Worm (Caenorhabditis elegans): ENCODE data around the gene ceh-24.

ceh-24 gene

ce11 chrV:13812931-13813330 lies at the start of gene ceh-24:
Gene ceh-24, plus strand, starts transcription at chrV:13813231.
- TF ChIP-seq peb-1 (tag; optimal IDR thresholded peaks at IDR 0.05) (no peak), lin-39 (tag; optimal IDR thresholded peaks at IDR 0.05) (no peak), unc-39 (tag; optimal IDR thresholded peaks at IDR 0.05) (no peak), ama-1 (optimal IDR thresholded peaks at IDR 0.05) (no peak), lin-11 (tag; optimal IDR thresholded peaks at IDR 0.05) (no peak), zag-1 (tag; optimal IDR thresholded peaks at IDR 0.05) (no peak), mbf-1 (tag; optimal IDR thresholded peaks at IDR 0.05) (no peak), lin-13 (GFP tag; optimal IDR thresholded peaks at IDR 0.05) (no peak), mab-5 (tag; optimal IDR thresholded peaks at IDR 0.05) (no peak), sem-4 (tag; optimal IDR thresholded peaks at IDR 0.05) (no peak), ZK546.5 (tag; optimal IDR thresholded peaks at IDR 0.05) (no peak), ceh-16 (tag; optimal IDR thresholded peaks at IDR 0.05) (no peak), nhr-25 (tag; optimal IDR thresholded peaks at IDR 0.05) (no peak), lsy-2 (tag; optimal IDR thresholded peaks at IDR 0.05) (no peak), aly-2 (tag; optimal IDR thresholded peaks at IDR 0.05) (no peak), nhr-11 (tag; optimal IDR thresholded peaks at IDR 0.05) (no peak), nhr-6 (tag; optimal IDR thresholded peaks at IDR 0.05) (no peak), blmp-1 (tag; optimal IDR thresholded peaks at IDR 0.05; ENCODE audit: insufficient read depth) (no peak), C34F6.9 (tag; optimal IDR thresholded peaks at IDR 0.05) (no peak)

ce11 chrV:13763723-13764122 lies 49.3 kb upstream of the ceh-24 start:
- no peak for TF ChIP-seq C34F6.9 (tag; optimal IDR thresholded peaks at IDR 0.05)
- peak in 1 of 2 experiments; percentile 11 for TF ChIP-seq lsy-2 (tag; optimal IDR thresholded peaks at IDR 0.05)
- TF ChIP-seq ceh-16 (tag; optimal IDR thresholded peaks at IDR 0.05): no peak
- no peak for TF ChIP-seq mbf-1 (tag; optimal IDR thresholded peaks at IDR 0.05)
- no peak for TF ChIP-seq dmd-4 (tag; optimal IDR thresholded peaks at IDR 0.05)
- TF ChIP-seq ztf-1 (GFP tag; conservative IDR thresholded peaks at IDR 0.05): no peak
- TF ChIP-seq blmp-1 (tag; optimal IDR thresholded peaks at IDR 0.05; ENCODE audit: insufficient read depth): no peak
- no peak for TF ChIP-seq nhr-6 (tag; optimal IDR thresholded peaks at IDR 0.05)
- no peak for TF ChIP-seq mab-5 (tag; optimal IDR thresholded peaks at IDR 0.05)
- TF ChIP-seq nhr-23 (tag; optimal IDR thresholded peaks at IDR 0.05): no peak
- TF ChIP-seq sma-9 (GFP tag; optimal IDR thresholded peaks at IDR 0.05): no peak
- no peak for TF ChIP-seq sma-9 (tag; optimal IDR thresholded peaks at IDR 0.05)
- peak; percentile 11 for TF ChIP-seq nhr-21 (tag; optimal IDR thresholded peaks at IDR 0.05)
- TF ChIP-seq alr-1 (tag; optimal IDR thresholded peaks at IDR 0.05): no peak
- TF ChIP-seq nhr-25 (tag; optimal IDR thresholded peaks at IDR 0.05): no peak
- no peak for TF ChIP-seq aly-2 (tag; optimal IDR thresholded peaks at IDR 0.05)

ce11 chrV:13768388-13768787 lies 44.6 kb upstream of the ceh-24 start, which contains the start of gene F20G2.3:
Gene F20G2.3, minus strand, starts transcription at chrV:13768488.
- TF ChIP-seq nhr-12 (tag; optimal IDR thresholded peaks at IDR 0.05) (no peak), lsy-2 (tag; optimal IDR thresholded peaks at IDR 0.05) (no peak), snpc-4 (tag; optimal IDR thresholded peaks at IDR 0.05) (no peak), lin-39 (tag; optimal IDR thresholded peaks at IDR 0.05) (no peak), nhr-25 (tag; optimal IDR thresholded peaks at IDR 0.05) (no peak), gmeb-1 (tag; optimal IDR thresholded peaks at IDR 0.05) (no peak), unc-62 (GFP tag; optimal IDR thresholded peaks at IDR 0.05) (no peak), nhr-77 (tag; optimal IDR thresholded peaks at IDR 0.05) (no peak), F13H6.1 (tag; optimal IDR thresholded peaks at IDR 0.05) (no peak), unc-39 (tag; optimal IDR thresholded peaks at IDR 0.05) (no peak), lin-13 (GFP tag; optimal IDR thresholded peaks at IDR 0.05) (no peak), R02D3.7 (tag; optimal IDR thresholded peaks at IDR 0.05) (no peak), peb-1 (tag; optimal IDR thresholded peaks at IDR 0.05) (no peak), unc-55 (GFP tag; optimal IDR thresholded peaks at IDR 0.05) (no peak), aly-2 (tag; optimal IDR thresholded peaks at IDR 0.05) (no peak), Y55F3AM.14 (GFP tag; optimal IDR thresholded peaks at IDR 0.05) (no peak), ama-1 (optimal IDR thresholded peaks at IDR 0.05) (no peak)

ce11 chrV:13768941-13769436 lies 44.0 kb upstream of the ceh-24 start, which contains the start of gene nas-24:
Gene nas-24, plus strand, starts transcription at chrV:13769386.
- TF ChIP-seq sma-3 (GFP tag; optimal IDR thresholded peaks at IDR 0.05): no peak
- peak; percentile 78 for TF ChIP-seq fos-1 (tag; optimal IDR thresholded peaks at IDR 0.05)
- no peak for TF ChIP-seq lin-13 (GFP tag; optimal IDR thresholded peaks at IDR 0.05)
- TF ChIP-seq nhr-237 (tag; optimal IDR thresholded peaks at IDR 0.05): no peak
